Worm (Caenorhabditis elegans) whole organism, mixed stage, embryonic: ENCODE data around the gene Y57E12AL.2.

Experiments
- bed-3 ChIP-seq: fragments of 200-800 bp; sonication (Bioruptor generic); optimal IDR thresholded peaks from 3 replicates; lab custom pipeline; 2018; ENCODE audit warnings: mild to moderate bottlenecking, missing genetic modification characterization, moderate library complexity, missing compliant biosample characterization
- lin-13 ChIP-seq: fragments of 150-350 bp; optimal IDR thresholded peaks from 2 replicates; lab custom pipeline; 2014; ENCODE audit warnings: missing biosample characterization, missing genetic modification characterization
- mab-5 ChIP-seq: fragments of 150-350 bp; optimal IDR thresholded peaks from 2 replicates; lab custom pipeline; 2014; ENCODE audit warnings: missing biosample characterization, missing genetic modification characterization
- nhr-237 ChIP-seq: fragments of 150-350 bp; optimal IDR thresholded peaks from 2 replicates; lab custom pipeline; 2014; ENCODE audit warnings: missing biosample characterization, missing genetic modification characterization
- tbx-8 ChIP-seq: fragments of 200-800 bp; sonication (Bioruptor generic); optimal IDR thresholded peaks from 2 replicates; lab custom pipeline; 2018; ENCODE audit warnings: mild to moderate bottlenecking, missing genetic modification characterization, moderate library complexity, missing compliant biosample characterization
- unc-62 ChIP-seq: fragments of 150-350 bp; optimal IDR thresholded peaks from 2 replicates; lab custom pipeline; 2014; ENCODE audit warnings: missing biosample characterization, missing genetic modification reagents, missing genetic modification characterization

DNA sequence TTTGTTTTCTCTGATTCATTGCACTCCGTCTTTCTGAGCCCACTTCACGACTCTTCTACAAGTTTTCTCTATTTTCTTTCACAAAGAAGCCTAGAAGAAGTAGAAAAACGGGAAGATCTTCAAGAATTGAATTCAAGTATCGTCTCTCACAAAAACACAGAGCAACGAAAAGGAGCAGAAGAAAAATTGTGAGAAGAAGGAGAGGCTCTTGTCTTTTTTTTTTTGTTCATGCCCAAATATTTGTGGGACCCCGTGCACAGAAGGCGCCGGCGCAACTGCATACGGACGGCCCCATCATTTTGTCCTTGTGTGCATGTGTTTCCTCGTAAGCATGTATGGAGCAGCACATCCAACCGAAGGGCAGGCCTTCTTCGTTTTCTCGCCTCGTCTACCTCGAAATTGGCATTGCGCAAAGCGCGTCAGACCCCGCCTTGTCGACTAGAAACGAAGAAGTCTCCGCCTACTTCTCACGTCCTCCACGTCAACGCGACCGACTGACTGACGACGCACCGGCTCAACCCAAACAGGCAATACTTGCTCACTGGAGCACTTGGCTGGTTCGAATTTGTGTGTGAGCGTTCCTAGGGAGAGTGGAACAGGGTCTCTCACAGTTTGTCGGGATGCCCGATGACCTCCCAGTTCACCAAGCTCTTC lies 48.7 kb downstream of the Y57E12AL.2 start:
- TF ChIP-seq lin-13 (tag; lab: Kevin White, UChicago) (no peak), mab-5 (tag; lab: Kevin White, UChicago) (no peak), tbx-8 (GFP tag; lab: Kevin White, UChicago) (no peak), bed-3 (GFP tag; lab: Kevin White, UChicago) (no peak), unc-62 (no peak), nhr-237 (tag; lab: Kevin White, UChicago) (no peak)
